Fruit fly (Drosophila melanogaster) whole organism, prepupa: ENCODE measurements around the gene CG14645.

Experiments used
- CG11762 ChIP-seq: fragments of 200-800 bp; sonication (Bioruptor generic); optimal IDR thresholded peaks from 3 replicates; lab custom pipeline; 2016; ENCODE audit warnings: missing biosample characterization, missing genetic modification characterization; ENCODE audit not compliant: insufficient read depth
- CG11902 ChIP-seq: fragments of 200-800 bp; sonication (Bioruptor generic); optimal IDR thresholded peaks from 3 replicates; lab custom pipeline; 2016; ENCODE audit warnings: missing biosample characterization, missing genetic modification characterization
- CG1621 ChIP-seq: fragments of 200-800 bp; sonication (Bioruptor generic); optimal IDR thresholded peaks from 3 replicates; lab custom pipeline; 2018; ENCODE audit warnings: missing biosample characterization, mild to moderate bottlenecking, missing genetic modification characterization
- CG31627 ChIP-seq: fragments of 200-800 bp; sonication (Bioruptor generic); optimal IDR thresholded peaks from 3 replicates; lab custom pipeline; 2016; ENCODE audit warnings: missing biosample characterization, missing genetic modification characterization
- CG3919 ChIP-seq: fragments of 200-800 bp; sonication (Bioruptor generic); optimal IDR thresholded peaks from 3 replicates; lab custom pipeline; 2016; ENCODE audit warnings: missing biosample characterization, missing genetic modification characterization
- CG4318 ChIP-seq: fragments of 200-800 bp; sonication (Bioruptor generic); optimal IDR thresholded peaks from 3 replicates; lab custom pipeline; 2017; ENCODE audit warnings: missing biosample characterization, mild to moderate bottlenecking, missing genetic modification characterization
- CG6163 ChIP-seq: fragments of 200-800 bp; sonication (Bioruptor generic); IDR thresholded peaks from 3 replicates; pipeline ENCODE4 v1.3.6; 2022; ENCODE audit warnings: missing biosample characterization, missing genetic modification characterization
- CG6276 ChIP-seq: fragments of 200-800 bp; sonication (Bioruptor generic); optimal IDR thresholded peaks from 2 replicates; lab custom pipeline; 2017; ENCODE audit warnings: missing biosample characterization, mild to moderate bottlenecking, missing genetic modification characterization
- CG6808 ChIP-seq: fragments of 200-800 bp; sonication (Bioruptor generic); optimal IDR thresholded peaks from 3 replicates; lab custom pipeline; 2017; ENCODE audit warnings: missing biosample characterization, missing genetic modification characterization, mild to moderate bottlenecking, moderate library complexity, missing genetic modification reagents
- CG6854 ChIP-seq: fragments of 200-800 bp; sonication (Bioruptor generic); optimal IDR thresholded peaks from 2 replicates; lab custom pipeline; 2017; ENCODE audit warnings: missing biosample characterization, mild to moderate bottlenecking, missing genetic modification characterization
- CG8119 ChIP-seq: fragments of 200-800 bp; sonication (Bioruptor generic); IDR thresholded peaks from 3 replicates; pipeline ENCODE4 v1.3.6; 2022; ENCODE audit warnings: missing biosample characterization, missing genetic modification characterization
- CG9139 ChIP-seq: fragments of 200-800 bp; sonication (Bioruptor generic); optimal IDR thresholded peaks from 3 replicates; lab custom pipeline; 2017; ENCODE audit warnings: missing biosample characterization, mild to moderate bottlenecking, missing genetic modification characterization
- Eip75B ChIP-seq: fragments of 200-800 bp; sonication (Bioruptor generic); optimal IDR thresholded peaks from 3 replicates; lab custom pipeline; 2016; ENCODE audit warnings: missing biosample characterization, missing genetic modification characterization
- Eip78C ChIP-seq: fragments of 200-800 bp; sonication (Bioruptor generic); peaks from one replicate; lab custom pipeline; 2016; ENCODE audit warnings: missing biosample characterization, missing genetic modification characterization
- Eip93F ChIP-seq: fragments of 200-800 bp; sonication (Bioruptor generic); optimal IDR thresholded peaks from 2 replicates; lab custom pipeline; 2016; ENCODE audit warnings: missing biosample characterization, mild to moderate bottlenecking, missing genetic modification characterization
- Ets21C ChIP-seq: fragments of 200-800 bp; sonication (Bioruptor generic); optimal IDR thresholded peaks from 3 replicates; lab custom pipeline; 2016; ENCODE audit warnings: missing biosample characterization, missing genetic modification characterization
- Hr39 ChIP-seq: fragments of 200-800 bp; sonication (Bioruptor generic); optimal IDR thresholded peaks from 2 replicates; lab custom pipeline; 2016; ENCODE audit warnings: missing biosample characterization, missing genetic modification characterization
- Hr4 ChIP-seq: fragments of 200-800 bp; sonication (Bioruptor generic); optimal IDR thresholded peaks from 3 replicates; lab custom pipeline; 2016; ENCODE audit warnings: missing biosample characterization, missing genetic modification characterization
- Lpt ChIP-seq: fragments of 200-800 bp; sonication (Bioruptor generic); optimal IDR thresholded peaks from 3 replicates; lab custom pipeline; 2016; ENCODE audit warnings: missing biosample characterization, missing genetic modification characterization
- Met ChIP-seq: fragments of 200-800 bp; sonication (Bioruptor generic); optimal IDR thresholded peaks from 3 replicates; lab custom pipeline; 2016; ENCODE audit warnings: missing biosample characterization, missing genetic modification characterization
- Sox102F ChIP-seq: fragments of 200-800 bp; sonication (Bioruptor generic); optimal IDR thresholded peaks from 2 replicates; lab custom pipeline; 2016; ENCODE audit warnings: missing biosample characterization, mild to moderate bottlenecking, missing genetic modification characterization
- Sox14 ChIP-seq: fragments of 200-800 bp; sonication (Bioruptor generic); optimal IDR thresholded peaks from 3 replicates; lab custom pipeline; 2016; ENCODE audit warnings: missing biosample characterization, missing genetic modification characterization
- cyc ChIP-seq: fragments of 200-800 bp; sonication (Bioruptor generic); optimal IDR thresholded peaks from 3 replicates; lab custom pipeline; 2016; ENCODE audit warnings: missing biosample characterization, missing genetic modification characterization
- dsx ChIP-seq: fragments of 200-800 bp; optimal IDR thresholded peaks from 3 replicates; lab custom pipeline; 2019; ENCODE audit warnings: missing biosample characterization, mild to moderate bottlenecking, missing genetic modification characterization, moderate library complexity; ENCODE audit not compliant: poor library complexity, severe bottlenecking
- eg ChIP-seq: fragments of 200-800 bp; sonication (Bioruptor generic); IDR thresholded peaks from 3 replicates; pipeline ENCODE4 v1.3.6; 2022; ENCODE audit warnings: missing biosample characterization, missing genetic modification characterization
- esn ChIP-seq: fragments of 200-800 bp; sonication (Bioruptor generic); optimal IDR thresholded peaks from 2 replicates; lab custom pipeline; 2016; ENCODE audit warnings: missing biosample characterization, mild to moderate bottlenecking, missing genetic modification characterization, moderate library complexity
- fd85E ChIP-seq: fragments of 200-800 bp; sonication (Bioruptor generic); optimal IDR thresholded peaks from 3 replicates; lab custom pipeline; 2016; ENCODE audit warnings: missing biosample characterization, missing genetic modification characterization
- fkh ChIP-seq: fragments of 200-800 bp; sonication (Bioruptor generic); optimal IDR thresholded peaks from 3 replicates; lab custom pipeline; 2017; ENCODE audit warnings: missing biosample characterization, mild to moderate bottlenecking, missing genetic modification characterization, moderate library complexity
- pdm3 ChIP-seq: fragments of 200-800 bp; sonication (Bioruptor generic); optimal IDR thresholded peaks from 3 replicates; lab custom pipeline; 2016; ENCODE audit warnings: missing biosample characterization, missing genetic modification characterization
- spab ChIP-seq: fragments of 200-800 bp; sonication (Bioruptor generic); optimal IDR thresholded peaks from 2 replicates; lab custom pipeline; 2017; ENCODE audit warnings: missing biosample characterization, mild to moderate bottlenecking, missing genetic modification characterization, missing genetic modification reagents
- ss ChIP-seq, 2 experiments: fragments of 200-800 bp; sonication (Bioruptor generic); optimal IDR thresholded peaks; 2 replicates in 1 of 2; 3 replicates in 1 of 2; lab custom pipeline; 2017 to 2018; ENCODE audit warnings: mild to moderate bottlenecking in 2 of 2, missing biosample characterization in 2 of 2, missing genetic modification characterization in 2 of 2, moderate library complexity in 1 of 2
- svp ChIP-seq: fragments of 200-800 bp; sonication (Bioruptor generic); peaks from one replicate; lab custom pipeline; 2016; ENCODE audit warnings: missing biosample characterization, missing genetic modification characterization
- topi ChIP-seq: fragments of 200-800 bp; sonication (Bioruptor generic); optimal IDR thresholded peaks from 3 replicates; lab custom pipeline; 2016; ENCODE audit warnings: missing biosample characterization, missing genetic modification characterization
- vri ChIP-seq: fragments of 200-800 bp; sonication (Bioruptor generic); optimal IDR thresholded peaks from 3 replicates; lab custom pipeline; 2016; ENCODE audit warnings: missing biosample characterization, mild to moderate bottlenecking, missing genetic modification characterization

CG14645 gene

dm6 chr3R:4294689-4295088, 40.2 kb upstream of the CG14645 start, which contains the start of gene Nepl11:
Gene Nepl11, minus strand, starts transcription at chr3R:4294840.
- TF ChIP-seq pdm3 (GFP tag; lab: Kevin White, UChicago) = no peak
- no peak for TF ChIP-seq cyc (GFP tag; lab: Kevin White, UChicago)
- no peak for TF ChIP-seq CG11762
- no peak for TF ChIP-seq eg (GFP tag; lab: Robert Waterston, UW)

- TF ChIP-seq CG11902 (GFP tag; lab: Kevin White, UChicago) = no peak
- TF ChIP-seq CG6276 (GFP tag; lab: Kevin White, UChicago) = no peak
- TF ChIP-seq pdm3 (GFP tag; lab: Kevin White, UChicago) = no peak
- peak; percentile 9 for TF ChIP-seq Eip78C (GFP tag; lab: Kevin White, UChicago)
- no peak for TF ChIP-seq fd85E
- no peak for TF ChIP-seq CG8119 (GFP tag; lab: Robert Waterston, UW)
- no peak for TF ChIP-seq esn
- no peak for TF ChIP-seq Sox14
- TF ChIP-seq CG6808 (GFP tag; lab: Kevin White, UChicago) = no peak
- no peak for TF ChIP-seq CG6163 (GFP tag; lab: Robert Waterston, UW)
- no peak for TF ChIP-seq Met (GFP tag; lab: Kevin White, UChicago)
- TF ChIP-seq CG31627 (GFP tag; lab: Kevin White, UChicago) = no peak
- no peak for TF ChIP-seq spab (GFP tag; lab: Kevin White, UChicago)
- TF ChIP-seq Eip75B (GFP tag; lab: Kevin White, UChicago) = no peak
- no peak for TF ChIP-seq CG4318
- no peak for TF ChIP-seq dsx (GFP tag; lab: Kevin White, UChicago)
- no peak for TF ChIP-seq CG3919
- peak; percentile 57 for TF ChIP-seq vri (GFP tag; lab: Kevin White, UChicago)
- no peak for TF ChIP-seq Sox102F (GFP tag; lab: Kevin White, UChicago)
- no peak for TF ChIP-seq ss (GFP tag; optimal IDR thresholded peaks at IDR 0.05; lab: Kevin White, UChicago)
- TF ChIP-seq Ets21C (GFP tag; lab: Kevin White, UChicago) = no peak
- TF ChIP-seq Hr39 (GFP tag; lab: Kevin White, UChicago) = no peak
- no peak for TF ChIP-seq CG9139 (GFP tag; lab: Kevin White, UChicago)
- no peak for TF ChIP-seq Eip93F
- no peak for TF ChIP-seq CG6854 (GFP tag; lab: Kevin White, UChicago)
- TF ChIP-seq svp (GFP tag; lab: Kevin White, UChicago) = peak; percentile 64
- TF ChIP-seq Hr4 (GFP tag; lab: Kevin White, UChicago) = no peak
Measured at dm6 chr3R:4301485-4301884, 33.4 kb upstream of the CG14645 start.

dm6 chr3R:4307664-4308416, 27.1 kb upstream of the CG14645 start, which contains the start of gene MP1:
Gene MP1, plus strand, starts transcription at chr3R:4307908.
- TF ChIP-seq Eip78C (GFP tag; lab: Kevin White, UChicago) (peak; percentile 77), vri (GFP tag; lab: Kevin White, UChicago) (peak; percentile 21), esn (peak; percentile 23), ss (GFP tag; optimal IDR thresholded peaks at IDR 0.05; lab: Kevin White, UChicago) (peak in 1 of 2 experiments; percentile 47), fkh (GFP tag; lab: Kevin White, UChicago) (no peak), topi (GFP tag; lab: Kevin White, UChicago) (peak; percentile 1), CG1621 (peak; percentile 78), Sox102F (GFP tag; lab: Kevin White, UChicago) (peak; percentile 41), svp (GFP tag; lab: Kevin White, UChicago) (peak; percentile 96), Lpt (GFP tag; lab: Kevin White, UChicago) (no peak), Eip93F (no peak), Sox14 (peak; percentile 16), fd85E (peak; percentile 35), CG6854 (GFP tag; lab: Kevin White, UChicago) (peak; percentile 76)

DNA sequence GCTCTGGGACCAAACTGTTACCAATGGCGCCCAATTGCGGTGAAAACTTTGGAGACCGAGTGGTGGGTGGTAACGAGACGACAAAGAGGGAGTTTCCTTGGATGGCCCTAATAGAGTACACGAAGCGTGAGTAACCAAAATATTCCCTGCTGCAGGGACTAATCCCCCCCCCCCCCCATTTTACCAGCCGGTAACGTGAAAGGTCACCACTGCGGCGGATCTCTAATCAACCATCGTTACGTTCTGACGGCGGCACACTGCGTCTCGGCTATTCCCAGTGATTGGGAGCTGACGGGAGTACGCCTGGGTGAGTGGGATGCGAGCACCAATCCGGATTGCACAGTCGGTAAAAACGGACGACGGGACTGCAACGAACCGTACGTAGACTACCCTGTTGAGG, 26.2 kb upstream of the CG14645 start:
- peak; percentile 56 for TF ChIP-seq svp (GFP tag; lab: Kevin White, UChicago)
- no peak for TF ChIP-seq topi (GFP tag; lab: Kevin White, UChicago)
